Fruit fly (Drosophila melanogaster): ENCODE measurements around the gene fbl.

The fbl gene

dm6 chr3L:20361389-20361788 is 22.8 kb upstream of the fbl start, which contains the start of gene Prim2:
Gene Prim2 (minus strand): TSS chr3L:20361585.
- TF ChIP-seq pan (optimal IDR thresholded peaks at IDR 0.05) (no peak), psq (optimal IDR thresholded peaks at IDR 0.05) (no peak), Dll (optimal IDR thresholded peaks at IDR 0.05) (no peak)

dm6 chr3L:20366074-20366473 is 18.2 kb upstream of the fbl start:
- TF ChIP-seq psq (optimal IDR thresholded peaks at IDR 0.05) (no peak), EcR (GFP tag; optimal IDR thresholded peaks at IDR 0.05) (no peak), usp (GFP tag; optimal IDR thresholded peaks at IDR 0.05) (no peak)

dm6 chr3L:20366674-20367372 is 17.4 kb upstream of the fbl start, which contains the start of the genes Toll-9 and in:
Gene Toll-9 (minus strand): TSS chr3L:20366724.
Gene in (plus strand): TSS chr3L:20367198.
- TF ChIP-seq psq (optimal IDR thresholded peaks at IDR 0.05), result no peak
- no peak for TF ChIP-seq EcR (GFP tag; optimal IDR thresholded peaks at IDR 0.05)
- TF ChIP-seq pan (optimal IDR thresholded peaks at IDR 0.05), result no peak
- no peak for TF ChIP-seq usp (GFP tag; optimal IDR thresholded peaks at IDR 0.05)
- no peak for TF ChIP-seq Dll (optimal IDR thresholded peaks at IDR 0.05)
- no peak for TF ChIP-seq CG8478 (optimal IDR thresholded peaks at IDR 0.05)

dm6 chr3L:20370013-20370412 is 14.2 kb upstream of the fbl start, which contains the start of gene CG13247:
Gene CG13247 (plus strand): TSS chr3L:20370313.
- TF ChIP-seq psq (optimal IDR thresholded peaks at IDR 0.05), result no peak
- TF ChIP-seq CG8478 (optimal IDR thresholded peaks at IDR 0.05), result no peak
- no peak for TF ChIP-seq pan (optimal IDR thresholded peaks at IDR 0.05)
- TF ChIP-seq EcR (GFP tag; optimal IDR thresholded peaks at IDR 0.05), result no peak
- no peak for TF ChIP-seq usp (GFP tag; optimal IDR thresholded peaks at IDR 0.05)
- TF ChIP-seq Dll (optimal IDR thresholded peaks at IDR 0.05), result no peak

dm6 chr3L:20375467-20375866 is 8.8 kb upstream of the fbl start:
- TF ChIP-seq psq (optimal IDR thresholded peaks at IDR 0.05) (no peak), EcR (GFP tag; optimal IDR thresholded peaks at IDR 0.05) (no peak), usp (GFP tag; optimal IDR thresholded peaks at IDR 0.05) (no peak), Dll (optimal IDR thresholded peaks at IDR 0.05) (no peak), pan (optimal IDR thresholded peaks at IDR 0.05) (no peak), CG8478 (optimal IDR thresholded peaks at IDR 0.05) (no peak)

dm6 chr3L:20375878-20376563 is 8.2 kb upstream of the fbl start, which contains the start of the genes Ide and RhoBTB:
Gene Ide (minus strand): TSS chr3L:20375896.
Gene RhoBTB (plus strand): TSS chr3L:20376242.
- no peak for TF ChIP-seq Dll (optimal IDR thresholded peaks at IDR 0.05)
- no peak for TF ChIP-seq EcR (GFP tag; optimal IDR thresholded peaks at IDR 0.05)
- no peak for TF ChIP-seq pan (optimal IDR thresholded peaks at IDR 0.05)
- no peak for TF ChIP-seq CG8478 (optimal IDR thresholded peaks at IDR 0.05)
- TF ChIP-seq usp (GFP tag; optimal IDR thresholded peaks at IDR 0.05), result no peak
- no peak for TF ChIP-seq psq (optimal IDR thresholded peaks at IDR 0.05)

dm6 chr3L:20376564-20376920 is 7.7 kb upstream of the fbl start:
- TF ChIP-seq Dll (optimal IDR thresholded peaks at IDR 0.05), result no peak
- no peak for TF ChIP-seq CG8478 (optimal IDR thresholded peaks at IDR 0.05)
- no peak for TF ChIP-seq pan (optimal IDR thresholded peaks at IDR 0.05)
- TF ChIP-seq EcR (GFP tag; optimal IDR thresholded peaks at IDR 0.05), result no peak
- no peak for TF ChIP-seq psq (optimal IDR thresholded peaks at IDR 0.05)
- TF ChIP-seq usp (GFP tag; optimal IDR thresholded peaks at IDR 0.05), result no peak

dm6 chr3L:20379496-20379895 is 4.7 kb upstream of the fbl start:
- no peak for TF ChIP-seq Dll (optimal IDR thresholded peaks at IDR 0.05)
- TF ChIP-seq psq (optimal IDR thresholded peaks at IDR 0.05), result no peak

dm6 chr3L:20385006-20385405 is 777 bp downstream of the fbl start:
- TF ChIP-seq usp (GFP tag; optimal IDR thresholded peaks at IDR 0.05) (no peak), psq (optimal IDR thresholded peaks at IDR 0.05) (no peak), CG8478 (optimal IDR thresholded peaks at IDR 0.05) (no peak), pan (optimal IDR thresholded peaks at IDR 0.05) (no peak), EcR (GFP tag; optimal IDR thresholded peaks at IDR 0.05) (no peak), Dll (optimal IDR thresholded peaks at IDR 0.05) (no peak)

dm6 chr3L:20385408-20385807 is 1.2 kb downstream of the fbl start:
- TF ChIP-seq CG8478 (optimal IDR thresholded peaks at IDR 0.05) (no peak), EcR (GFP tag; optimal IDR thresholded peaks at IDR 0.05) (no peak), Dll (optimal IDR thresholded peaks at IDR 0.05) (no peak), psq (optimal IDR thresholded peaks at IDR 0.05) (no peak), usp (GFP tag; optimal IDR thresholded peaks at IDR 0.05) (no peak), pan (optimal IDR thresholded peaks at IDR 0.05) (no peak)

- TF ChIP-seq EcR (GFP tag; optimal IDR thresholded peaks at IDR 0.05) (no peak), usp (GFP tag; optimal IDR thresholded peaks at IDR 0.05) (no peak), CG8478 (optimal IDR thresholded peaks at IDR 0.05) (no peak), Dll (optimal IDR thresholded peaks at IDR 0.05) (no peak), pan (optimal IDR thresholded peaks at IDR 0.05) (no peak), psq (optimal IDR thresholded peaks at IDR 0.05) (no peak)
Observed at dm6 chr3L:20385969-20386370, 1.7 kb downstream of the fbl start.

dm6 chr3L:20387038-20387842 is 3.0 kb downstream of the fbl start:
- TF ChIP-seq Dll (optimal IDR thresholded peaks at IDR 0.05), result no peak
- TF ChIP-seq usp (GFP tag; optimal IDR thresholded peaks at IDR 0.05), result no peak
- no peak for TF ChIP-seq EcR (GFP tag; optimal IDR thresholded peaks at IDR 0.05)
- no peak for TF ChIP-seq psq (optimal IDR thresholded peaks at IDR 0.05)
- TF ChIP-seq CG8478 (optimal IDR thresholded peaks at IDR 0.05), result no peak
- TF ChIP-seq pan (optimal IDR thresholded peaks at IDR 0.05), result no peak

All from whole organism.